Worm (Caenorhabditis elegans): Measurements from ENCODE around the gene fic-1.

Gene fic-1

ce11 chrIV:10913081-10913480, 24.2 kb upstream of the fic-1 start, which contains the start of gene ZK593.2:
ZK593.2 (plus strand) TSS chrIV:10913381.
- no peak for TF ChIP-seq ham-2 (GFP tag; optimal IDR thresholded peaks at IDR 0.05)
- no peak for TF ChIP-seq mls-2 (tag; optimal IDR thresholded peaks at IDR 0.05)
- no peak for TF ChIP-seq lin-13 (tag; optimal IDR thresholded peaks at IDR 0.05)
- no peak for TF ChIP-seq sem-2 (GFP tag; optimal IDR thresholded peaks at IDR 0.05)
- no peak for TF ChIP-seq M03D4.4 (tag; optimal IDR thresholded peaks at IDR 0.05)
- no peak for TF ChIP-seq nhr-2 (tag; optimal IDR thresholded peaks at IDR 0.05)
- TF ChIP-seq pha-4 (tag; optimal IDR thresholded peaks at IDR 0.05): no peak
- TF ChIP-seq nhr-76 (tag; optimal IDR thresholded peaks at IDR 0.05): no peak
- no peak for TF ChIP-seq mep-1 (tag; optimal IDR thresholded peaks at IDR 0.05)
- no peak for TF ChIP-seq sptf-1 (tag; optimal IDR thresholded peaks at IDR 0.05)

ce11 chrIV:10915388-10915787, 21.9 kb upstream of the fic-1 start, which contains the start of gene ZK593.3:
ZK593.3 (plus strand) TSS chrIV:10915688.
- TF ChIP-seq elt-1 (tag; optimal IDR thresholded peaks at IDR 0.05; ENCODE audit: borderline replicate concordance, insufficient read depth) (no peak), pha-4 (tag; optimal IDR thresholded peaks at IDR 0.05) (no peak), unc-39 (tag; optimal IDR thresholded peaks at IDR 0.05) (no peak), lsy-2 (tag; optimal IDR thresholded peaks at IDR 0.05) (no peak), nhr-12 (tag; optimal IDR thresholded peaks at IDR 0.05) (no peak), ces-1 (GFP tag; optimal IDR thresholded peaks at IDR 0.05) (no peak), bed-3 (GFP tag; optimal IDR thresholded peaks at IDR 0.05) (no peak), nhr-237 (tag; optimal IDR thresholded peaks at IDR 0.05) (no peak), nhr-28 (tag; optimal IDR thresholded peaks at IDR 0.05) (no peak), cnd-1 (tag; optimal IDR thresholded peaks at IDR 0.05) (no peak), ham-2 (GFP tag; optimal IDR thresholded peaks at IDR 0.05) (no peak), flh-1 (GFP tag; optimal IDR thresholded peaks at IDR 0.05) (no peak), hlh-1 (tag; optimal IDR thresholded peaks at IDR 0.05) (no peak), unc-120 (tag; optimal IDR thresholded peaks at IDR 0.05; ENCODE audit: poor library complexity, severe bottlenecking) (no peak), lin-32 (GFP tag; optimal IDR thresholded peaks at IDR 0.05) (no peak), ceh-43 (GFP tag; optimal IDR thresholded peaks at IDR 0.05) (no peak), sptf-1 (tag; optimal IDR thresholded peaks at IDR 0.05) (no peak), elt-3 (tag; optimal IDR thresholded peaks at IDR 0.05) (no peak), blmp-1 (tag; optimal IDR thresholded peaks at IDR 0.05) (no peak)

- TF ChIP-seq ces-1 (GFP tag; optimal IDR thresholded peaks at IDR 0.05): no peak
- TF ChIP-seq zip-8 (tag; optimal IDR thresholded peaks at IDR 0.05): no peak
- TF ChIP-seq elt-3 (tag; optimal IDR thresholded peaks at IDR 0.05): no peak
- TF ChIP-seq mab-5 (tag; optimal IDR thresholded peaks at IDR 0.05): no peak
- TF ChIP-seq ceh-83 (GFP tag; optimal IDR thresholded peaks at IDR 0.05): no peak
- TF ChIP-seq snpc-4 (tag; optimal IDR thresholded peaks at IDR 0.05): no peak
- no peak for TF ChIP-seq ceh-43 (GFP tag; optimal IDR thresholded peaks at IDR 0.05)
- no peak for TF ChIP-seq ham-2 (GFP tag; optimal IDR thresholded peaks at IDR 0.05)
Measured at ce11 chrIV:10916134-10916533, 21.1 kb upstream of the fic-1 start.

ce11 chrIV:10918877-10919560, 18.2 kb upstream of the fic-1 start:
- TF ChIP-seq pha-4 (tag; optimal IDR thresholded peaks at IDR 0.05) (peak; percentile 39), ceh-43 (GFP tag; optimal IDR thresholded peaks at IDR 0.05) (no peak), ces-1 (GFP tag; optimal IDR thresholded peaks at IDR 0.05) (peak; percentile 79), ceh-39 (tag; optimal IDR thresholded peaks at IDR 0.05) (peak; percentile 32), elt-1 (tag; optimal IDR thresholded peaks at IDR 0.05; ENCODE audit: borderline replicate concordance, insufficient read depth) (peak; percentile 27), elt-3 (tag; optimal IDR thresholded peaks at IDR 0.05) (no peak), nhr-237 (tag; optimal IDR thresholded peaks at IDR 0.05) (peak; percentile 20), bed-3 (GFP tag; optimal IDR thresholded peaks at IDR 0.05) (no peak), unc-62 (GFP tag; optimal IDR thresholded peaks at IDR 0.05) (peak; percentile 14), ham-2 (GFP tag; optimal IDR thresholded peaks at IDR 0.05) (no peak), mls-2 (tag; optimal IDR thresholded peaks at IDR 0.05) (peak; percentile 48), mep-1 (tag; optimal IDR thresholded peaks at IDR 0.05) (peak; percentile 40), hlh-1 (tag; optimal IDR thresholded peaks at IDR 0.05) (peak; percentile 45), unc-120 (tag; optimal IDR thresholded peaks at IDR 0.05; ENCODE audit: poor library complexity, severe bottlenecking) (peak; percentile 13), lsy-2 (tag; optimal IDR thresholded peaks at IDR 0.05) (peak; percentile 21), zip-8 (tag; optimal IDR thresholded peaks at IDR 0.05) (no peak), nhr-28 (tag; optimal IDR thresholded peaks at IDR 0.05) (no peak), lin-32 (GFP tag; optimal IDR thresholded peaks at IDR 0.05) (no peak), M03D4.4 (tag; optimal IDR thresholded peaks at IDR 0.05) (peak; percentile 30)
